Fruit fly (Drosophila melanogaster) whole organism, embryonic: ENCODE measurements around the gene CG4301.

Source experiments
- Bteb2 ChIP-seq: fragments of 200-800 bp; sonication (Bioruptor generic); optimal IDR thresholded peaks from 2 replicates; lab custom pipeline; 2016; ENCODE audit warnings: missing biosample characterization, missing genetic modification characterization
- C15 ChIP-seq: fragments of 200-800 bp; sonication (Bioruptor generic); IDR thresholded peaks from 3 replicates; pipeline ENCODE4 v1.3.6; 2022; ENCODE audit warnings: missing biosample characterization, missing genetic modification characterization
- CG10267 ChIP-seq: fragments of 200-800 bp; sonication (Bioruptor generic); optimal IDR thresholded peaks from 2 replicates; lab custom pipeline; 2018; ENCODE audit warnings: missing biosample characterization, mild to moderate bottlenecking, missing genetic modification characterization, moderate library complexity
- CG11723 ChIP-seq: fragments of 200-800 bp; sonication (Bioruptor generic); optimal IDR thresholded peaks from 2 replicates; lab custom pipeline; 2017; ENCODE audit warnings: missing biosample characterization, mild to moderate bottlenecking, missing genetic modification characterization
- CG12155 ChIP-seq: fragments of 200-800 bp; sonication (Bioruptor generic); optimal IDR thresholded peaks from 3 replicates; lab custom pipeline; 2016; ENCODE audit warnings: missing biosample characterization, missing genetic modification characterization
- CG1233 ChIP-seq: fragments of 200-800 bp; sonication (Bioruptor generic); optimal IDR thresholded peaks from 4 replicates; lab custom pipeline; 2018; ENCODE audit warnings: missing biosample characterization, mild to moderate bottlenecking, missing genetic modification characterization
- CG12942 ChIP-seq: fragments of 200-800 bp; sonication (Bioruptor generic); optimal IDR thresholded peaks from 3 replicates; lab custom pipeline; 2016; ENCODE audit warnings: missing biosample characterization, missing genetic modification characterization
- CG13123 ChIP-seq: fragments of 200-800 bp; sonication (Bioruptor generic); optimal IDR thresholded peaks from 2 replicates; lab custom pipeline; 2016; ENCODE audit warnings: missing biosample characterization, missing genetic modification characterization
- CG13775 ChIP-seq: fragments of 200-800 bp; sonication (Bioruptor generic); optimal IDR thresholded peaks from 3 replicates; lab custom pipeline; 2017; ENCODE audit warnings: missing biosample characterization, mild to moderate bottlenecking, missing genetic modification characterization
- CG14014 ChIP-seq: fragments of 200-800 bp; sonication (Bioruptor generic); IDR thresholded peaks from 2 replicates; pipeline ENCODE4 v1.3.6; 2022; ENCODE audit warnings: missing biosample characterization, missing genetic modification characterization
- CG14050 ChIP-seq: fragments of 200-800 bp; sonication (Bioruptor generic); IDR thresholded peaks from 3 replicates; pipeline ENCODE4 v1.3.6; 2022; ENCODE audit warnings: missing biosample characterization, missing genetic modification characterization
- CG15011 ChIP-seq: fragments of 200-800 bp; sonication (Bioruptor generic); optimal IDR thresholded peaks from 3 replicates; lab custom pipeline; 2018; ENCODE audit warnings: missing biosample characterization, mild to moderate bottlenecking, missing genetic modification characterization
- CG16779 ChIP-seq: fragments of 200-800 bp; sonication (Bioruptor generic); IDR thresholded peaks from 2 replicates; pipeline ENCODE4 v1.3.6; 2022; ENCODE audit warnings: missing biosample characterization, missing genetic modification characterization
- CG17385 ChIP-seq: fragments of 200-800 bp; sonication (Bioruptor generic); optimal IDR thresholded peaks from 3 replicates; lab custom pipeline; 2018; ENCODE audit warnings: missing biosample characterization, mild to moderate bottlenecking, missing genetic modification characterization
- CG17802 ChIP-seq: fragments of 200-800 bp; sonication (Bioruptor generic); optimal IDR thresholded peaks from 2 replicates; lab custom pipeline; 2018; ENCODE audit warnings: missing biosample characterization, mild to moderate bottlenecking, missing genetic modification characterization, moderate library complexity
- CG17829 ChIP-seq: fragments of 200-800 bp; optimal IDR thresholded peaks from 2 replicates; lab custom pipeline; 2019; ENCODE audit warnings: missing biosample characterization, mild to moderate bottlenecking, missing genetic modification characterization, moderate library complexity
- CG1792 ChIP-seq: fragments of 200-800 bp; sonication (Bioruptor generic); optimal IDR thresholded peaks from 2 replicates; lab custom pipeline; 2016; ENCODE audit warnings: missing biosample characterization, missing genetic modification characterization
- CG18764 ChIP-seq: fragments of 200-800 bp; sonication (Bioruptor generic); optimal IDR thresholded peaks from 3 replicates; lab custom pipeline; 2016; ENCODE audit warnings: missing biosample characterization, missing genetic modification characterization
- CG2116 ChIP-seq: fragments of 200-800 bp; sonication (Bioruptor generic); optimal IDR thresholded peaks from 3 replicates; lab custom pipeline; 2018; ENCODE audit warnings: missing biosample characterization, mild to moderate bottlenecking, missing genetic modification characterization
- CG2678 ChIP-seq: fragments of 200-800 bp; sonication (Bioruptor generic); optimal IDR thresholded peaks from 3 replicates; lab custom pipeline; 2019; ENCODE audit warnings: missing biosample characterization, mild to moderate bottlenecking, missing genetic modification characterization, moderate library complexity
- CG3163 ChIP-seq: fragments of 200-800 bp; sonication (Bioruptor generic); optimal IDR thresholded peaks from 3 replicates; lab custom pipeline; 2016; ENCODE audit warnings: missing biosample characterization, missing genetic modification characterization
- CG3281 ChIP-seq: fragments of 200-800 bp; sonication (Bioruptor generic); optimal IDR thresholded peaks from 3 replicates; lab custom pipeline; 2017; ENCODE audit warnings: missing biosample characterization, mild to moderate bottlenecking, missing genetic modification characterization
- CG33213 ChIP-seq: fragments of 200-800 bp; sonication (Bioruptor generic); optimal IDR thresholded peaks from 3 replicates; lab custom pipeline; 2016; ENCODE audit warnings: missing biosample characterization, missing genetic modification characterization
- CG34422 ChIP-seq: fragments of 200-800 bp; sonication (Bioruptor generic); IDR thresholded peaks from 3 replicates; pipeline ENCODE4 v1.3.6; 2022; ENCODE audit warnings: missing biosample characterization, missing genetic modification characterization
- CG3838 ChIP-seq: fragments of 200-800 bp; sonication (Bioruptor generic); optimal IDR thresholded peaks from 3 replicates; lab custom pipeline; 2016; ENCODE audit warnings: missing biosample characterization, missing genetic modification characterization
- CG43689 ChIP-seq: fragments of 200-800 bp; sonication (Bioruptor generic); IDR thresholded peaks from 2 replicates; pipeline ENCODE4 v1.3.6; 2022; ENCODE audit warnings: missing biosample characterization, missing genetic modification characterization
- CG6254 ChIP-seq: fragments of 200-800 bp; sonication (Bioruptor generic); optimal IDR thresholded peaks from 3 replicates; lab custom pipeline; 2017; ENCODE audit warnings: mild to moderate bottlenecking, missing biosample characterization, missing genetic modification reagents, missing genetic modification characterization
- CG7271 ChIP-seq: fragments of 200-800 bp; sonication (Bioruptor generic); optimal IDR thresholded peaks from 2 replicates; lab custom pipeline; 2018; ENCODE audit warnings: missing biosample characterization, mild to moderate bottlenecking, missing genetic modification characterization, moderate library complexity
- CG8924 ChIP-seq: fragments of 200-800 bp; optimal IDR thresholded peaks from 3 replicates; lab custom pipeline; 2019; ENCODE audit warnings: missing biosample characterization, mild to moderate bottlenecking, missing genetic modification characterization, moderate library complexity
- CG9797 ChIP-seq: fragments of 200-800 bp; sonication (Bioruptor generic); optimal IDR thresholded peaks from 3 replicates; lab custom pipeline; 2018; ENCODE audit warnings: missing biosample characterization, mild to moderate bottlenecking, missing genetic modification characterization
- Dip2 ChIP-seq: fragments of 200-800 bp; sonication (Bioruptor generic); IDR thresholded peaks from 2 replicates; pipeline ENCODE4 v1.3.6; 2022; ENCODE audit warnings: missing biosample characterization, missing genetic modification characterization
- HLH3B ChIP-seq: fragments of 200-800 bp; sonication (Bioruptor generic); IDR thresholded peaks from 2 replicates; pipeline ENCODE4 v1.3.6; 2022; ENCODE audit warnings: missing biosample characterization, missing genetic modification characterization
- HLH4C ChIP-seq: fragments of 200-800 bp; sonication (Bioruptor generic); IDR thresholded peaks from 3 replicates; pipeline ENCODE4 v1.3.6; 2022; ENCODE audit warnings: missing biosample characterization, missing genetic modification characterization; ENCODE audit not compliant: partially characterized antibody
- Hsf ChIP-seq: fragments of 200-800 bp; sonication (Bioruptor generic); optimal IDR thresholded peaks from 3 replicates; lab custom pipeline; 2016; ENCODE audit warnings: missing biosample characterization, missing genetic modification characterization
- Kr ChIP-seq: fragments of 200-800 bp; sonication (Bioruptor generic); optimal IDR thresholded peaks from 2 replicates; lab custom pipeline; 2017; ENCODE audit warnings: missing biosample characterization, mild to moderate bottlenecking, missing genetic modification characterization
- Myb ChIP-seq: fragments of 200-800 bp; sonication (Bioruptor generic); optimal IDR thresholded peaks from 2 replicates; lab custom pipeline; 2016; ENCODE audit warnings: missing biosample characterization, missing genetic modification characterization
- Oli ChIP-seq: fragments of 200-800 bp; sonication (Bioruptor generic); optimal IDR thresholded peaks from 2 replicates; lab custom pipeline; 2018; ENCODE audit warnings: missing biosample characterization, mild to moderate bottlenecking, missing genetic modification characterization, moderate library complexity
- Six4 ChIP-seq: fragments of 200-800 bp; sonication (Bioruptor generic); optimal IDR thresholded peaks from 2 replicates; lab custom pipeline; 2016; ENCODE audit warnings: missing biosample characterization, missing genetic modification characterization
- Sry-δ ChIP-seq: fragments of 200-800 bp; sonication (Bioruptor generic); optimal IDR thresholded peaks from 2 replicates; lab custom pipeline; 2016; ENCODE audit warnings: missing biosample characterization, missing genetic modification characterization
- Stat92E ChIP-seq, 3 experiments: fragments of >200 bp in 2 of 3; fragments of 200-800 bp in 1 of 3; sonication (Bioruptor generic) in 1 of 3; optimal IDR thresholded peaks; 2 replicates each; lab custom pipeline; 2017 to 2019; ENCODE audit warnings: missing biosample characterization in 3 of 3, missing genetic modification characterization in 3 of 3, mild to moderate bottlenecking in 1 of 3, moderate library complexity in 1 of 3
- danr ChIP-seq: fragments of 200-800 bp; sonication (Bioruptor generic); IDR thresholded peaks from 2 replicates; pipeline ENCODE4 v1.3.6; 2022; ENCODE audit warnings: missing biosample characterization, missing genetic modification characterization
- gce ChIP-seq: fragments of 200-800 bp; sonication (Bioruptor generic); IDR thresholded peaks from 3 replicates; pipeline ENCODE4 v1.3.6; 2022; ENCODE audit warnings: missing biosample characterization, missing genetic modification characterization
- gcm2 ChIP-seq: fragments of 200-800 bp; sonication (Bioruptor generic); optimal IDR thresholded peaks from 2 replicates; lab custom pipeline; 2016; ENCODE audit warnings: missing biosample characterization, missing genetic modification characterization
- jumu ChIP-seq: fragments of 200-800 bp; sonication (Bioruptor generic); optimal IDR thresholded peaks from 3 replicates; lab custom pipeline; 2016; ENCODE audit warnings: missing biosample characterization, missing genetic modification characterization
- kni ChIP-seq: fragments of 200-800 bp; sonication (Bioruptor generic); optimal IDR thresholded peaks from 3 replicates; lab custom pipeline; 2017; ENCODE audit warnings: mild to moderate bottlenecking, missing biosample characterization, missing genetic modification reagents, missing genetic modification characterization
- mld ChIP-seq: fragments of 200-800 bp; sonication (Bioruptor generic); IDR thresholded peaks from 3 replicates; pipeline ENCODE4 v1.3.6; 2022; ENCODE audit warnings: missing biosample characterization, missing genetic modification characterization; ENCODE audit not compliant: partially characterized antibody
- oc ChIP-seq: fragments of 200-800 bp; sonication (Bioruptor generic); optimal IDR thresholded peaks from 2 replicates; lab custom pipeline; 2018; ENCODE audit warnings: missing biosample characterization, mild to moderate bottlenecking, missing genetic modification characterization, moderate library complexity
- otp ChIP-seq: fragments of 200-800 bp; sonication (Bioruptor generic); IDR thresholded peaks from 3 replicates; pipeline ENCODE4, ENCODE4 v1.3.6; 2022; ENCODE audit warnings: missing biosample characterization, missing genetic modification characterization
- slp2 ChIP-seq: fragments of 200-800 bp; sonication (Bioruptor generic); optimal IDR thresholded peaks from 2 replicates; lab custom pipeline; 2016; ENCODE audit warnings: missing biosample characterization, missing genetic modification characterization
- stwl ChIP-seq: fragments of 200-800 bp; sonication (Bioruptor generic); optimal IDR thresholded peaks from 3 replicates; lab custom pipeline; 2018; ENCODE audit warnings: missing biosample characterization, mild to moderate bottlenecking, missing genetic modification characterization, moderate library complexity
- tna ChIP-seq: fragments of 200-800 bp; sonication (Bioruptor generic); IDR thresholded peaks from 2 replicates; pipeline ENCODE4 v1.3.6; 2022; ENCODE audit warnings: missing biosample characterization, missing genetic modification characterization; ENCODE audit not compliant: partially characterized antibody
- trem ChIP-seq: fragments of 200-800 bp; optimal IDR thresholded peaks from 3 replicates; lab custom pipeline; 2019; ENCODE audit warnings: missing biosample characterization, mild to moderate bottlenecking, missing genetic modification characterization, moderate library complexity

Gene CG4301

dm6 chrX:16441245-16441644, 35.9 kb downstream of the CG4301 start, which contains the start of the genes Cdc50 and rngo (continued):
- TF ChIP-seq CG13775 (GFP tag; lab: Kevin White, UChicago) (peak; percentile 49), Kr (GFP tag; lab: Kevin White, UChicago) (no peak), CG34422 (GFP tag; lab: Robert Waterston, UW) (0 out of 3 replicates have a peak, but pooled peaks have one; percentile 25), trem (tag; lab: Kevin White, UChicago) (peak; percentile 72), CG16779 (GFP tag; lab: Robert Waterston, UW) (no peak), Hsf (peak; percentile 29), otp (no peak), Dip2 (GFP tag; lab: Robert Waterston, UW) (no peak), CG8924 (tag; lab: Kevin White, UChicago) (peak; percentile 13), CG12155 (no peak), CG17829 (tag; lab: Kevin White, UChicago) (peak; percentile 37), oc (no peak), HLH4C (peak; percentile 99), Myb (GFP tag; lab: Kevin White, UChicago) (peak; percentile 45), Oli (tag; lab: Kevin White, UChicago) (no peak), kni (GFP tag; lab: Kevin White, UChicago) (no peak), CG6254 (GFP tag; lab: Kevin White, UChicago) (no peak), CG3163 (GFP tag; lab: Kevin White, UChicago) (no peak), CG14050 (GFP tag; lab: Robert Waterston, UW) (no peak), CG13123 (GFP tag; lab: Kevin White, UChicago) (no peak), gcm2 (GFP tag; lab: Kevin White, UChicago) (no peak), Sry-δ (GFP tag; lab: Kevin White, UChicago) (peak; percentile 92), CG11723 (GFP tag; lab: Kevin White, UChicago) (no peak), CG12942 (GFP tag; lab: Kevin White, UChicago) (no peak), CG14014 (GFP tag; lab: Robert Waterston, UW) (no peak), CG33213 (GFP tag; lab: Kevin White, UChicago) (peak; percentile 23), CG17802 (tag; lab: Kevin White, UChicago) (no peak), CG2678 (tag; lab: Kevin White, UChicago) (no peak), Stat92E (GFP tag; optimal IDR thresholded peaks at IDR 0.05; lab: Kevin White, UChicago) (peak in 1 of 3 experiments; percentile 64), CG9797 (peak; percentile 56), jumu (peak; percentile 39), mld (GFP tag; lab: Robert Waterston, UW) (peak; percentile 93), gce (GFP tag; lab: Robert Waterston, UW) (no peak), HLH3B (GFP tag; lab: Robert Waterston, UW) (no peak), CG10267 (tag; lab: Kevin White, UChicago) (peak; percentile 66), slp2 (GFP tag; lab: Kevin White, UChicago) (no peak), CG1233 (GFP tag; lab: Kevin White, UChicago) (no peak), Bteb2 (GFP tag; lab: Kevin White, UChicago) (no peak), Six4 (GFP tag; lab: Kevin White, UChicago) (no peak), stwl (tag; lab: Kevin White, UChicago) (peak; percentile 62), C15 (GFP tag; lab: Robert Waterston, UW) (no peak), CG7271 (no peak), danr (GFP tag; lab: Robert Waterston, UW) (no peak), CG15011 (GFP tag; lab: Kevin White, UChicago) (no peak), CG17385 (GFP tag; lab: Kevin White, UChicago) (peak; percentile 61), CG3281 (peak; percentile 33), tna (GFP tag; lab: Robert Waterston, UW) (peak; percentile 92), CG1792 (no peak), CG43689 (GFP tag; lab: Robert Waterston, UW) (no peak), CG18764 (GFP tag; lab: Kevin White, UChicago) (no peak), CG3838 (GFP tag; lab: Kevin White, UChicago) (no peak), CG2116 (GFP tag; lab: Kevin White, UChicago) (peak; percentile 99)
